Fruit fly (Drosophila melanogaster) whole organism, embryonic: ENCODE data around the gene CG2691.

Experiments
- Ada2b ChIP-seq: fragments of 200-800 bp; sonication (Bioruptor generic); IDR thresholded peaks from 2 replicates; pipeline ENCODE4 v1.3.6; 2022; ENCODE audit warnings: missing biosample characterization, missing genetic modification characterization
- Atf-2 ChIP-seq: fragments of 200-800 bp; sonication (Bioruptor generic); optimal IDR thresholded peaks from 2 replicates; lab custom pipeline; 2016; ENCODE audit warnings: missing biosample characterization, missing genetic modification characterization
- Atf6 ChIP-seq: fragments of 200-800 bp; sonication (Bioruptor generic); IDR thresholded peaks from 2 replicates; pipeline ENCODE4 v1.3.6; 2022; ENCODE audit warnings: missing biosample characterization, missing genetic modification characterization
- CG10462 ChIP-seq: fragments of 200-800 bp; sonication (Bioruptor generic); optimal IDR thresholded peaks from 2 replicates; lab custom pipeline; 2016; ENCODE audit warnings: missing biosample characterization, missing genetic modification characterization
- CG11398 ChIP-seq: fragments of 200-800 bp; sonication (Bioruptor generic); optimal IDR thresholded peaks from 2 replicates; lab custom pipeline; 2016; ENCODE audit warnings: missing biosample characterization, missing genetic modification characterization
- CG11723 ChIP-seq: fragments of 200-800 bp; sonication (Bioruptor generic); optimal IDR thresholded peaks from 2 replicates; lab custom pipeline; 2017; ENCODE audit warnings: missing biosample characterization, mild to moderate bottlenecking, missing genetic modification characterization
- CG12299 ChIP-seq: fragments of 200-800 bp; sonication (Bioruptor generic); optimal IDR thresholded peaks from 2 replicates; lab custom pipeline; 2018; ENCODE audit warnings: missing biosample characterization, mild to moderate bottlenecking, missing genetic modification characterization
- CG13624 ChIP-seq: fragments of 200-800 bp; sonication (Bioruptor generic); optimal IDR thresholded peaks from 2 replicates; lab custom pipeline; 2016; ENCODE audit warnings: missing biosample characterization, missing genetic modification characterization
- CG15073 ChIP-seq: fragments of 200-800 bp; sonication (Bioruptor generic); optimal IDR thresholded peaks from 2 replicates; lab custom pipeline; 2016; ENCODE audit warnings: missing biosample characterization, missing genetic modification characterization
- CG1647 ChIP-seq: fragments of 200-800 bp; sonication (Bioruptor generic); optimal IDR thresholded peaks from 3 replicates; lab custom pipeline; 2016; ENCODE audit warnings: missing biosample characterization, missing genetic modification characterization
- CG17361 ChIP-seq: fragments of 200-800 bp; sonication (Bioruptor generic); IDR thresholded peaks from 3 replicates; pipeline ENCODE4 v1.3.6; 2022; ENCODE audit warnings: missing biosample characterization, missing genetic modification characterization
- CG17612 ChIP-seq: fragments of 200-800 bp; sonication (Bioruptor generic); IDR thresholded peaks from 2 replicates; pipeline ENCODE4 v1.3.6; 2022; ENCODE audit warnings: missing biosample characterization, missing genetic modification characterization
- CG17829 ChIP-seq: fragments of 200-800 bp; optimal IDR thresholded peaks from 2 replicates; lab custom pipeline; 2019; ENCODE audit warnings: missing biosample characterization, mild to moderate bottlenecking, missing genetic modification characterization, moderate library complexity
- CG2120 ChIP-seq: fragments of 200-800 bp; sonication (Bioruptor generic); optimal IDR thresholded peaks from 3 replicates; lab custom pipeline; 2016; ENCODE audit warnings: missing biosample characterization, missing genetic modification characterization
- CG2199 ChIP-seq: fragments of 200-800 bp; sonication (Bioruptor generic); IDR thresholded peaks from 3 replicates; pipeline ENCODE4 v1.3.6; 2022; ENCODE audit warnings: missing biosample characterization, missing genetic modification characterization
- CG7786 ChIP-seq: fragments of 200-800 bp; sonication (Bioruptor generic); optimal IDR thresholded peaks from 2 replicates; lab custom pipeline; 2016; ENCODE audit warnings: missing biosample characterization, missing genetic modification characterization
- CG8290 ChIP-seq, 3 experiments: fragments of 200-800 bp; sonication (Bioruptor generic); optimal IDR thresholded peaks; 2 replicates each; lab custom pipeline; 2016 to 2019; ENCODE audit warnings: missing biosample characterization in 3 of 3, missing genetic modification characterization in 3 of 3, mild to moderate bottlenecking in 2 of 3, moderate library complexity in 1 of 3
- CG8388 ChIP-seq: fragments of 200-800 bp; sonication (Bioruptor generic); optimal IDR thresholded peaks from 2 replicates; lab custom pipeline; 2019; ENCODE audit warnings: missing biosample characterization, mild to moderate bottlenecking, missing genetic modification characterization, moderate library complexity
- CG9727 ChIP-seq: fragments of 200-800 bp; sonication (Bioruptor generic); optimal IDR thresholded peaks from 3 replicates; lab custom pipeline; 2017; ENCODE audit warnings: missing biosample characterization, mild to moderate bottlenecking, missing genetic modification characterization
- CHES-1-like ChIP-seq: fragments of 200-800 bp; sonication (Bioruptor generic); optimal IDR thresholded peaks from 2 replicates; lab custom pipeline; 2016; ENCODE audit warnings: missing biosample characterization, missing genetic modification characterization
- D19B ChIP-seq: fragments of 200-800 bp; sonication (Bioruptor generic); optimal IDR thresholded peaks from 2 replicates; lab custom pipeline; 2017; ENCODE audit warnings: missing biosample characterization, mild to moderate bottlenecking, missing genetic modification characterization
- Dref ChIP-seq: fragments of 200-800 bp; sonication (Bioruptor generic); IDR thresholded peaks from 2 replicates; pipeline ENCODE4 v1.3.6; 2022; ENCODE audit warnings: missing biosample characterization, missing genetic modification characterization
- Fer3 ChIP-seq: fragments of 200-800 bp; sonication (Bioruptor generic); optimal IDR thresholded peaks from 2 replicates; lab custom pipeline; 2018; ENCODE audit warnings: missing biosample characterization, mild to moderate bottlenecking, missing genetic modification characterization, moderate library complexity
- Hr51 ChIP-seq, 2 experiments: fragments of 200-800 bp; sonication (Bioruptor generic); optimal IDR thresholded peaks; 2 replicates in 1 of 2; 3 replicates in 1 of 2; lab custom pipeline; 2016 to 2018; ENCODE audit warnings: missing biosample characterization in 2 of 2, missing genetic modification characterization in 2 of 2, mild to moderate bottlenecking in 1 of 2, moderate library complexity in 1 of 2
- MBD-R2 ChIP-seq: fragments of 200-800 bp; sonication (Bioruptor generic); IDR thresholded peaks from 2 replicates; pipeline ENCODE4 v1.3.6; 2022; ENCODE audit warnings: missing biosample characterization, missing genetic modification characterization
- Ptx1 ChIP-seq: fragments of 200-800 bp; sonication (Bioruptor generic); IDR thresholded peaks from 2 replicates; pipeline ENCODE4 v1.3.6; 2022; ENCODE audit warnings: missing biosample characterization, missing genetic modification characterization
- Rx ChIP-seq: fragments of 200-800 bp; sonication (Bioruptor generic); IDR thresholded peaks from 2 replicates; pipeline ENCODE4 v1.3.6; 2022; ENCODE audit warnings: missing biosample characterization, missing genetic modification characterization
- ab ChIP-seq: fragments of 200-800 bp; sonication (Bioruptor generic); optimal IDR thresholded peaks from 2 replicates; lab custom pipeline; 2016; ENCODE audit warnings: missing biosample characterization, missing genetic modification characterization
- ash1 ChIP-seq: fragments of 200-800 bp; sonication (Bioruptor generic); optimal IDR thresholded peaks from 2 replicates; lab custom pipeline; 2018; ENCODE audit warnings: missing biosample characterization, mild to moderate bottlenecking, missing genetic modification characterization
- caup ChIP-seq: fragments of 200-800 bp; sonication (Bioruptor generic); optimal IDR thresholded peaks from 3 replicates; lab custom pipeline; 2017; ENCODE audit warnings: missing biosample characterization, mild to moderate bottlenecking, missing genetic modification characterization, moderate library complexity; ENCODE audit not compliant: severe bottlenecking
- chinmo ChIP-seq: fragments of 200-800 bp; sonication (Bioruptor generic); IDR thresholded peaks from 4 replicates; pipeline ENCODE4 v1.3.6; 2022; ENCODE audit warnings: missing biosample characterization, missing genetic modification characterization; ENCODE audit not compliant: partially characterized antibody
- crc ChIP-seq: fragments of 200-800 bp; sonication (Bioruptor generic); optimal IDR thresholded peaks from 2 replicates; lab custom pipeline; 2016; ENCODE audit warnings: missing biosample characterization, missing genetic modification characterization
- dan ChIP-seq: fragments of 200-800 bp; sonication (Bioruptor generic); IDR thresholded peaks from 2 replicates; pipeline ENCODE4 v1.3.6; 2022; ENCODE audit warnings: missing biosample characterization, missing genetic modification characterization
- fd102C ChIP-seq: fragments of 200-800 bp; sonication (Bioruptor generic); optimal IDR thresholded peaks from 2 replicates; lab custom pipeline; 2018; ENCODE audit warnings: missing biosample characterization, mild to moderate bottlenecking, missing genetic modification characterization, moderate library complexity
- fd96Cb ChIP-seq: fragments of 200-800 bp; sonication (Bioruptor generic); optimal IDR thresholded peaks from 2 replicates; lab custom pipeline; 2018; ENCODE audit warnings: missing biosample characterization, mild to moderate bottlenecking, missing genetic modification characterization, moderate library complexity
- ftz-f1 ChIP-seq: fragments of 200-800 bp; sonication (Bioruptor generic); optimal IDR thresholded peaks from 2 replicates; lab custom pipeline; 2016; ENCODE audit warnings: missing biosample characterization, missing genetic modification characterization
- gem ChIP-seq: fragments of 200-800 bp; sonication (Bioruptor generic); optimal IDR thresholded peaks from 2 replicates; lab custom pipeline; 2019; ENCODE audit warnings: missing biosample characterization, mild to moderate bottlenecking, missing genetic modification characterization, moderate library complexity
- gfzf ChIP-seq: fragments of 200-800 bp; sonication (Bioruptor generic); optimal IDR thresholded peaks from 2 replicates; lab custom pipeline; 2016; ENCODE audit warnings: missing biosample characterization, mild to moderate bottlenecking, missing genetic modification characterization, moderate library complexity
- her ChIP-seq: fragments of 200-800 bp; sonication (Bioruptor generic); optimal IDR thresholded peaks from 2 replicates; lab custom pipeline; 2016; ENCODE audit warnings: missing biosample characterization, missing genetic modification characterization
- luna ChIP-seq: fragments of 200-800 bp; sonication (Bioruptor generic); optimal IDR thresholded peaks from 2 replicates; lab custom pipeline; 2016; ENCODE audit warnings: missing biosample characterization, missing genetic modification characterization
- mld ChIP-seq: fragments of 200-800 bp; sonication (Bioruptor generic); IDR thresholded peaks from 3 replicates; pipeline ENCODE4 v1.3.6; 2022; ENCODE audit warnings: missing biosample characterization, missing genetic modification characterization; ENCODE audit not compliant: partially characterized antibody
- oc ChIP-seq: fragments of 200-800 bp; sonication (Bioruptor generic); optimal IDR thresholded peaks from 2 replicates; lab custom pipeline; 2018; ENCODE audit warnings: missing biosample characterization, mild to moderate bottlenecking, missing genetic modification characterization, moderate library complexity
- odd ChIP-seq: fragments of 200-800 bp; sonication (Bioruptor generic); optimal IDR thresholded peaks from 2 replicates; lab custom pipeline; 2017; ENCODE audit warnings: missing biosample characterization, mild to moderate bottlenecking, missing genetic modification characterization
- pho ChIP-seq: fragments of 200-800 bp; sonication (Bioruptor generic); optimal IDR thresholded peaks from 2 replicates; lab custom pipeline; 2016; ENCODE audit warnings: missing biosample characterization, missing genetic modification characterization
- sd ChIP-seq: fragments of 200-800 bp; sonication (Bioruptor generic); optimal IDR thresholded peaks from 3 replicates; lab custom pipeline; 2018; ENCODE audit warnings: missing biosample characterization, mild to moderate bottlenecking, missing genetic modification characterization, moderate library complexity
- sisA ChIP-seq: fragments of 200-800 bp; sonication (Bioruptor generic); IDR thresholded peaks from 2 replicates; pipeline ENCODE4 v1.3.6; 2022; ENCODE audit warnings: missing biosample characterization, missing genetic modification characterization
- stwl ChIP-seq: fragments of 200-800 bp; sonication (Bioruptor generic); optimal IDR thresholded peaks from 3 replicates; lab custom pipeline; 2018; ENCODE audit warnings: missing biosample characterization, mild to moderate bottlenecking, missing genetic modification characterization, moderate library complexity
- tup ChIP-seq: fragments of 200-800 bp; sonication (Bioruptor generic); optimal IDR thresholded peaks from 2 replicates; lab custom pipeline; 2016; ENCODE audit warnings: missing biosample characterization, mild to moderate bottlenecking, missing genetic modification characterization, moderate library complexity
- twi ChIP-seq: fragments of 200-800 bp; optimal IDR thresholded peaks from 2 replicates; lab custom pipeline; 2019; ENCODE audit warnings: missing biosample characterization, mild to moderate bottlenecking, missing genetic modification characterization, moderate library complexity

CG2691 gene

dm6 chrX:13624334-13625079 lies at the start of gene CG2691, which contains the start of gene NFAT (continued):
- TF ChIP-seq D19B (no peak), Ptx1 (GFP tag; lab: Robert Waterston, UW) (no peak), ash1 (no peak), CG10462 (GFP tag; lab: Kevin White, UChicago) (no peak), Rx (GFP tag; lab: Robert Waterston, UW) (no peak), CG2199 (GFP tag; lab: Robert Waterston, UW) (no peak; the same call in 2 of the 3 replicates), gem (tag; lab: Kevin White, UChicago) (no peak), sisA (GFP tag; lab: Robert Waterston, UW) (no peak), CG13624 (peak; percentile 17), MBD-R2 (GFP tag; lab: Robert Waterston, UW) (no peak; the same call in 1 of the 2 replicates), fd102C (no peak), ab (GFP tag; lab: Kevin White, UChicago) (no peak), CG15073 (GFP tag; lab: Kevin White, UChicago) (no peak), CG17829 (no peak), ftz-f1 (GFP tag; lab: Kevin White, UChicago) (no peak), luna (GFP tag; lab: Kevin White, UChicago) (no peak), sd (tag; lab: Kevin White, UChicago) (peak; percentile 99), crc (no peak), CG9727 (GFP tag; lab: Kevin White, UChicago) (peak; percentile 1), Ada2b (GFP tag; lab: Robert Waterston, UW) (no peak), CHES-1-like (no peak), tup (GFP tag; lab: Kevin White, UChicago) (no peak), dan (GFP tag; lab: Robert Waterston, UW) (no peak), CG17361 (GFP tag; lab: Robert Waterston, UW) (0 out of 3 replicates have a peak, but pooled peaks have one; percentile 22), caup (GFP tag; lab: Kevin White, UChicago) (no peak), Fer3 (tag; lab: Kevin White, UChicago) (no peak), Hr51 (GFP tag; optimal IDR thresholded peaks at IDR 0.05; lab: Kevin White, UChicago) (no peak), her (GFP tag; lab: Kevin White, UChicago) (no peak), mld (GFP tag; lab: Robert Waterston, UW) (no peak), CG1647 (GFP tag; lab: Kevin White, UChicago) (no peak), fd96Cb (tag; lab: Kevin White, UChicago) (no peak), odd (GFP tag; lab: Kevin White, UChicago) (no peak), CG8388 (no peak), Atf-2 (GFP tag; lab: Kevin White, UChicago) (no peak), Atf6 (no peak), CG12299 (no peak), CG7786 (GFP tag; lab: Kevin White, UChicago) (no peak), chinmo (GFP tag; lab: Robert Waterston, UW) (0 out of 4 replicates have a peak, but pooled peaks have one; percentile 76), oc (tag; lab: Kevin White, UChicago) (no peak), pho (GFP tag; lab: Kevin White, UChicago) (no peak), CG2120 (GFP tag; lab: Kevin White, UChicago) (no peak), CG8290 (GFP tag; optimal IDR thresholded peaks at IDR 0.05; lab: Kevin White, UChicago) (peak; percentile 55), CG8290 (tag; optimal IDR thresholded peaks at IDR 0.05; lab: Kevin White, UChicago) (peak; percentile 23 to 29), Dref (peak; percentile 94), twi (tag; lab: Kevin White, UChicago) (peak; percentile 5), gfzf (GFP tag; lab: Kevin White, UChicago) (peak; percentile 51), CG11398 (GFP tag; lab: Kevin White, UChicago) (no peak), stwl (tag; lab: Kevin White, UChicago) (peak; percentile 46), CG11723 (no peak), CG17612 (GFP tag; lab: Robert Waterston, UW) (no peak)
